Fruit fly (Drosophila melanogaster) Kc167 (cell line): ENCODE measurements around the gene CG11349.

ENCODE experiments used
- Myc ChIP-seq: fragments of >200 bp; optimal IDR thresholded peaks from 2 replicates; lab custom pipeline; 2017; ENCODE audit warnings: missing external identifiers
- Sin3A ChIP-seq: fragments of >200 bp; optimal IDR thresholded peaks from 2 replicates; lab custom pipeline; 2018; ENCODE audit warnings: missing external identifiers
- h ChIP-seq: fragments of >200 bp; optimal IDR thresholded peaks from 3 replicates; lab custom pipeline; 2018; ENCODE audit warnings: missing external identifiers
- insv ChIP-seq: fragments of >200 bp; optimal IDR thresholded peaks from 3 replicates; lab custom pipeline; 2018; ENCODE audit warnings: missing external identifiers

dm6 chr3L:4442168-4442567 lies 30.7 kb upstream of the CG11349 start:
- TF ChIP-seq h: no peak
- TF ChIP-seq Myc (lab: Kevin White, UChicago): no peak
- TF ChIP-seq Sin3A (lab: Kevin White, UChicago): no peak
- no peak for TF ChIP-seq insv
